Fruit fly (Drosophila melanogaster) whole organism, embryonic: ENCODE results near the gene unc79.

Source experiments
- Aef1 ChIP-seq: fragments of 200-800 bp; sonication (Bioruptor generic); IDR thresholded peaks from 3 replicates; pipeline ENCODE4 v1.3.6; 2022; ENCODE audit warnings: missing biosample characterization, missing genetic modification characterization
- CG11093 ChIP-seq: fragments of 200-800 bp; sonication (Bioruptor generic); IDR thresholded peaks from 3 replicates; pipeline ENCODE4 v1.3.6; 2022; ENCODE audit warnings: missing biosample characterization, missing genetic modification characterization
- CG11696 ChIP-seq: fragments of 200-800 bp; sonication (Bioruptor generic); IDR thresholded peaks from 2 replicates; pipeline ENCODE4 v1.3.6; 2022; ENCODE audit warnings: missing biosample characterization, missing genetic modification characterization
- CG12071 ChIP-seq: fragments of 200-800 bp; sonication (Bioruptor generic); optimal IDR thresholded peaks from 3 replicates; lab custom pipeline; 2018; ENCODE audit warnings: missing biosample characterization, mild to moderate bottlenecking, missing genetic modification characterization
- CG12391 ChIP-seq: fragments of 200-800 bp; sonication (Bioruptor generic); optimal IDR thresholded peaks from 3 replicates; lab custom pipeline; 2018; ENCODE audit warnings: missing biosample characterization, mild to moderate bottlenecking, missing genetic modification characterization, moderate library complexity
- CG12769 ChIP-seq: fragments of 200-800 bp; sonication (Bioruptor generic); optimal IDR thresholded peaks from 2 replicates; lab custom pipeline; 2019; ENCODE audit warnings: missing biosample characterization, mild to moderate bottlenecking, missing genetic modification characterization, moderate library complexity
- CG13775 ChIP-seq: fragments of 200-800 bp; sonication (Bioruptor generic); optimal IDR thresholded peaks from 3 replicates; lab custom pipeline; 2017; ENCODE audit warnings: missing biosample characterization, mild to moderate bottlenecking, missing genetic modification characterization
- CG15269 ChIP-seq: fragments of 200-800 bp; sonication (Bioruptor generic); optimal IDR thresholded peaks from 2 replicates; lab custom pipeline; 2018; ENCODE audit warnings: missing biosample characterization, mild to moderate bottlenecking, missing genetic modification characterization, moderate library complexity
- CG18262 ChIP-seq: fragments of 200-800 bp; optimal IDR thresholded peaks from 3 replicates; lab custom pipeline; 2019; ENCODE audit warnings: missing biosample characterization, mild to moderate bottlenecking, missing genetic modification characterization, moderate library complexity
- CG2678 ChIP-seq: fragments of 200-800 bp; sonication (Bioruptor generic); optimal IDR thresholded peaks from 3 replicates; lab custom pipeline; 2019; ENCODE audit warnings: missing biosample characterization, mild to moderate bottlenecking, missing genetic modification characterization, moderate library complexity
- CG30403 ChIP-seq: fragments of 200-800 bp; sonication (Bioruptor generic); optimal IDR thresholded peaks from 3 replicates; lab custom pipeline; 2016; ENCODE audit warnings: missing biosample characterization, missing genetic modification characterization
- CG33213 ChIP-seq: fragments of 200-800 bp; sonication (Bioruptor generic); optimal IDR thresholded peaks from 3 replicates; lab custom pipeline; 2016; ENCODE audit warnings: missing biosample characterization, missing genetic modification characterization
- CG34224 ChIP-seq: fragments of 200-800 bp; sonication (Bioruptor generic); IDR thresholded peaks from 3 replicates; pipeline ENCODE4 v1.3.6; 2022; ENCODE audit warnings: missing biosample characterization, missing genetic modification characterization; ENCODE audit not compliant: partially characterized antibody
- CG3847 ChIP-seq: fragments of 200-800 bp; sonication (Bioruptor generic); IDR thresholded peaks from 2 replicates; pipeline ENCODE4 v1.3.6; 2022; ENCODE audit warnings: missing biosample characterization, missing genetic modification characterization
- CG6272 ChIP-seq: fragments of 200-800 bp; sonication (Bioruptor generic); IDR thresholded peaks from 2 replicates; pipeline ENCODE4 v1.3.6; 2022; ENCODE audit warnings: missing biosample characterization, missing genetic modification characterization
- CG7745 ChIP-seq: fragments of 200-800 bp; sonication (Bioruptor generic); optimal IDR thresholded peaks from 2 replicates; lab custom pipeline; 2018; ENCODE audit warnings: missing biosample characterization, mild to moderate bottlenecking, missing genetic modification characterization, moderate library complexity
- CG9797 ChIP-seq: fragments of 200-800 bp; sonication (Bioruptor generic); optimal IDR thresholded peaks from 3 replicates; lab custom pipeline; 2018; ENCODE audit warnings: missing biosample characterization, mild to moderate bottlenecking, missing genetic modification characterization
- CoRest ChIP-seq: fragments of 200-800 bp; sonication (Bioruptor generic); optimal IDR thresholded peaks from 3 replicates; lab custom pipeline; 2018; ENCODE audit warnings: missing biosample characterization, mild to moderate bottlenecking, missing genetic modification characterization, moderate library complexity
- Dip2 ChIP-seq: fragments of 200-800 bp; sonication (Bioruptor generic); IDR thresholded peaks from 2 replicates; pipeline ENCODE4 v1.3.6; 2022; ENCODE audit warnings: missing biosample characterization, missing genetic modification characterization
- Drgx ChIP-seq: fragments of 200-800 bp; sonication (Bioruptor generic); IDR thresholded peaks from 2 replicates; pipeline ENCODE4 v1.3.6; 2022; ENCODE audit warnings: missing biosample characterization, missing genetic modification characterization
- Ets65A ChIP-seq: fragments of 200-800 bp; sonication (Bioruptor generic); peaks from one replicate; lab custom pipeline; 2016; ENCODE audit warnings: missing biosample characterization, missing genetic modification characterization
- HLH3B ChIP-seq: fragments of 200-800 bp; sonication (Bioruptor generic); IDR thresholded peaks from 2 replicates; pipeline ENCODE4 v1.3.6; 2022; ENCODE audit warnings: missing biosample characterization, missing genetic modification characterization
- Optix ChIP-seq: fragments of 200-800 bp; sonication (Bioruptor generic); IDR thresholded peaks from 3 replicates; pipeline ENCODE4 v1.3.6; 2022; ENCODE audit warnings: missing biosample characterization, missing genetic modification characterization
- Ravus ChIP-seq: fragments of 200-800 bp; sonication (Bioruptor generic); IDR thresholded peaks from 2 replicates; pipeline ENCODE4 v1.3.6; 2022; ENCODE audit warnings: missing biosample characterization, missing genetic modification characterization
- Sox102F ChIP-seq: fragments of 200-800 bp; sonication (Bioruptor generic); optimal IDR thresholded peaks from 2 replicates; lab custom pipeline; 2018; ENCODE audit warnings: missing biosample characterization, mild to moderate bottlenecking, missing genetic modification characterization, moderate library complexity
- Sry-δ ChIP-seq: fragments of 200-800 bp; sonication (Bioruptor generic); optimal IDR thresholded peaks from 2 replicates; lab custom pipeline; 2016; ENCODE audit warnings: missing biosample characterization, missing genetic modification characterization
- abd-A ChIP-seq: fragments of 200-800 bp; sonication (Bioruptor generic); optimal IDR thresholded peaks from 3 replicates; lab custom pipeline; 2019; ENCODE audit warnings: missing biosample characterization, mild to moderate bottlenecking, missing genetic modification characterization, moderate library complexity
- ato ChIP-seq: fragments of 200-800 bp; sonication (Bioruptor generic); IDR thresholded peaks from 2 replicates; pipeline ENCODE4 v1.3.6; 2022; ENCODE audit warnings: missing biosample characterization, missing genetic modification characterization; ENCODE audit not compliant: partially characterized antibody
- br ChIP-seq: fragments of >200 bp; optimal IDR thresholded peaks from 2 replicates; lab custom pipeline; 2017
- bsh ChIP-seq, 2 experiments: fragments of 200-800 bp; sonication (Bioruptor generic); optimal IDR thresholded peaks; 2 replicates each; lab custom pipeline; 2017 to 2018; ENCODE audit warnings: mild to moderate bottlenecking in 2 of 2, missing biosample characterization in 2 of 2, missing genetic modification characterization in 2 of 2, moderate library complexity in 1 of 2
- caup ChIP-seq: fragments of 200-800 bp; sonication (Bioruptor generic); optimal IDR thresholded peaks from 3 replicates; lab custom pipeline; 2017; ENCODE audit warnings: missing biosample characterization, mild to moderate bottlenecking, missing genetic modification characterization, moderate library complexity; ENCODE audit not compliant: severe bottlenecking
- corto ChIP-seq: fragments of 200-800 bp; sonication (Bioruptor generic); optimal IDR thresholded peaks from 2 replicates; lab custom pipeline; 2016; ENCODE audit warnings: missing biosample characterization, mild to moderate bottlenecking, missing genetic modification characterization, moderate library complexity
- crp ChIP-seq, 2 experiments: fragments of 200-800 bp; sonication (Bioruptor generic); optimal IDR thresholded peaks; 2 replicates in 1 of 2; 3 replicates in 1 of 2; lab custom pipeline; 2017; ENCODE audit warnings: missing biosample characterization in 2 of 2, missing genetic modification characterization in 2 of 2, mild to moderate bottlenecking in 1 of 2, moderate library complexity in 1 of 2
- da ChIP-seq: fragments of 200-800 bp; sonication (Bioruptor generic); optimal IDR thresholded peaks from 2 replicates; lab custom pipeline; 2016; ENCODE audit warnings: missing biosample characterization, missing genetic modification characterization
- dimm ChIP-seq: fragments of 200-800 bp; sonication (Bioruptor generic); IDR thresholded peaks from 2 replicates; pipeline ENCODE4 v1.3.6; 2022; ENCODE audit warnings: missing biosample characterization, missing genetic modification characterization
- fd64A ChIP-seq: fragments of 200-800 bp; sonication (Bioruptor generic); optimal IDR thresholded peaks from 3 replicates; lab custom pipeline; 2018; ENCODE audit warnings: missing biosample characterization, mild to moderate bottlenecking, missing genetic modification characterization
- gem ChIP-seq: fragments of 200-800 bp; sonication (Bioruptor generic); optimal IDR thresholded peaks from 2 replicates; lab custom pipeline; 2019; ENCODE audit warnings: missing biosample characterization, mild to moderate bottlenecking, missing genetic modification characterization, moderate library complexity
- grau ChIP-seq: fragments of 200-800 bp; optimal IDR thresholded peaks from 3 replicates; lab custom pipeline; 2019; ENCODE audit warnings: missing biosample characterization, mild to moderate bottlenecking, missing genetic modification characterization, moderate library complexity
- lilli ChIP-seq: fragments of 200-800 bp; sonication (Bioruptor generic); optimal IDR thresholded peaks from 3 replicates; lab custom pipeline; 2016; ENCODE audit warnings: missing biosample characterization, missing genetic modification characterization
- luna ChIP-seq: fragments of 200-800 bp; sonication (Bioruptor generic); optimal IDR thresholded peaks from 2 replicates; lab custom pipeline; 2016; ENCODE audit warnings: missing biosample characterization, missing genetic modification characterization
- mam ChIP-seq: fragments of 200-800 bp; sonication (Bioruptor generic); optimal IDR thresholded peaks from 3 replicates; lab custom pipeline; 2016; ENCODE audit warnings: missing biosample characterization, missing genetic modification characterization
- oc ChIP-seq: fragments of 200-800 bp; sonication (Bioruptor generic); optimal IDR thresholded peaks from 2 replicates; lab custom pipeline; 2018; ENCODE audit warnings: missing biosample characterization, mild to moderate bottlenecking, missing genetic modification characterization, moderate library complexity
- odd ChIP-seq: fragments of 200-800 bp; sonication (Bioruptor generic); optimal IDR thresholded peaks from 2 replicates; lab custom pipeline; 2017; ENCODE audit warnings: missing biosample characterization, mild to moderate bottlenecking, missing genetic modification characterization
- pb ChIP-seq: fragments of 200-800 bp; sonication (Bioruptor generic); optimal IDR thresholded peaks from 3 replicates; lab custom pipeline; 2016; ENCODE audit warnings: missing biosample characterization, missing genetic modification characterization
- peb ChIP-seq: fragments of 200-800 bp; sonication (Bioruptor generic); IDR thresholded peaks from 2 replicates; pipeline ENCODE4 v1.3.6; 2022; ENCODE audit warnings: missing biosample characterization, missing genetic modification characterization
- pfk ChIP-seq: fragments of 200-800 bp; sonication (Bioruptor generic); optimal IDR thresholded peaks from 2 replicates; lab custom pipeline; 2018; ENCODE audit warnings: missing biosample characterization, mild to moderate bottlenecking, missing genetic modification characterization, moderate library complexity
- pum ChIP-seq: fragments of 200-800 bp; sonication (Bioruptor generic); optimal IDR thresholded peaks from 2 replicates; lab custom pipeline; 2016; ENCODE audit warnings: missing biosample characterization, missing genetic modification characterization
- ssp ChIP-seq: fragments of 200-800 bp; sonication (Bioruptor generic); IDR thresholded peaks from 2 replicates; pipeline ENCODE4 v1.3.6; 2022; ENCODE audit warnings: missing biosample characterization, missing genetic modification characterization
- twi ChIP-seq: fragments of 200-800 bp; optimal IDR thresholded peaks from 2 replicates; lab custom pipeline; 2019; ENCODE audit warnings: missing biosample characterization, mild to moderate bottlenecking, missing genetic modification characterization, moderate library complexity
- z ChIP-seq: fragments of 200-800 bp; sonication (Bioruptor generic); IDR thresholded peaks from 3 replicates; pipeline ENCODE4 v1.3.6; 2022; ENCODE audit warnings: missing biosample characterization, missing genetic modification characterization
- zen ChIP-seq: fragments of 200-800 bp; sonication (Bioruptor generic); optimal IDR thresholded peaks from 3 replicates; lab custom pipeline; 2018; ENCODE audit warnings: missing biosample characterization, mild to moderate bottlenecking, missing genetic modification characterization, moderate library complexity
- zen2 ChIP-seq: fragments of 200-800 bp; sonication (Bioruptor generic); IDR thresholded peaks from 3 replicates; pipeline ENCODE4 v1.3.6; 2022; ENCODE audit warnings: missing biosample characterization, missing genetic modification characterization; ENCODE audit not compliant: partially characterized antibody

The unc79 gene

dm6 chr3R:19181214-19181613, 64.7 kb downstream of the unc79 start (continued):
- no peak for TF ChIP-seq CG12769 (tag; lab: Kevin White, UChicago)
- no peak for TF ChIP-seq pfk (GFP tag; lab: Kevin White, UChicago)
- TF ChIP-seq odd = no peak
- TF ChIP-seq bsh (GFP tag; optimal IDR thresholded peaks at IDR 0.05; lab: Kevin White, UChicago) = peak in 1 of 2 experiments; percentile 52
- peak; percentile 67; the same call in 1 of the 2 replicates for TF ChIP-seq Drgx
- no peak for TF ChIP-seq ssp (GFP tag; lab: Robert Waterston, UW)
- TF ChIP-seq CG9797 (GFP tag; lab: Kevin White, UChicago) = no peak
- no peak for TF ChIP-seq pum
- TF ChIP-seq CG12071 (GFP tag; lab: Kevin White, UChicago) = no peak
- no peak for TF ChIP-seq HLH3B (GFP tag; lab: Robert Waterston, UW)
- TF ChIP-seq CG15269 (tag; lab: Kevin White, UChicago) = peak; percentile 56
- no peak for TF ChIP-seq Dip2 (GFP tag; lab: Robert Waterston, UW)
- TF ChIP-seq Ravus = no peak
- TF ChIP-seq Sry-δ (GFP tag; lab: Kevin White, UChicago) = no peak
- peak; percentile 50 for TF ChIP-seq CG2678 (tag; lab: Kevin White, UChicago)
- TF ChIP-seq gem (tag; lab: Kevin White, UChicago) = peak; percentile 43
- peak; percentile 36 for TF ChIP-seq grau (tag; lab: Kevin White, UChicago)
- no peak for TF ChIP-seq mam
- TF ChIP-seq caup (GFP tag; lab: Kevin White, UChicago) = no peak
- no peak for TF ChIP-seq zen (tag; lab: Kevin White, UChicago)
- TF ChIP-seq Ets65A (GFP tag; lab: Kevin White, UChicago) = peak; percentile 70
- no peak for TF ChIP-seq da (GFP tag; lab: Kevin White, UChicago)
- no peak for TF ChIP-seq br (lab: Kevin White, UChicago)
- no peak for TF ChIP-seq Optix
- no peak for TF ChIP-seq CG13775 (GFP tag; lab: Kevin White, UChicago)
- TF ChIP-seq dimm = no peak
- no peak for TF ChIP-seq CG11696
- peak; percentile 10 for TF ChIP-seq CG30403
- no peak for TF ChIP-seq pb (GFP tag; lab: Kevin White, UChicago)
- TF ChIP-seq CG12391 (tag; lab: Kevin White, UChicago) = peak; percentile 28
- TF ChIP-seq CG7745 (tag; lab: Kevin White, UChicago) = no peak
- TF ChIP-seq CG6272 (GFP tag; lab: Robert Waterston, UW) = no peak
- peak; percentile 21; the same call in 1 of the 2 replicates for TF ChIP-seq CG3847 (GFP tag; lab: Robert Waterston, UW)
- TF ChIP-seq z (GFP tag; lab: Robert Waterston, UW) = no peak
- no peak for TF ChIP-seq CG11093 (GFP tag; lab: Robert Waterston, UW)
- no peak for TF ChIP-seq Aef1 (GFP tag; lab: Robert Waterston, UW)
- no peak for TF ChIP-seq twi (tag; lab: Kevin White, UChicago)
- TF ChIP-seq ato (GFP tag; lab: Robert Waterston, UW) = no peak
- TF ChIP-seq Sox102F (GFP tag; lab: Kevin White, UChicago) = peak; percentile 35
- peak; percentile 30 for TF ChIP-seq CoRest (tag; lab: Kevin White, UChicago)
- TF ChIP-seq CG18262 (tag; lab: Kevin White, UChicago) = peak; percentile 4
- no peak for TF ChIP-seq corto
- TF ChIP-seq crp (GFP tag; optimal IDR thresholded peaks at IDR 0.05; lab: Kevin White, UChicago) = no peak
- no peak for TF ChIP-seq peb (GFP tag; lab: Robert Waterston, UW)
- TF ChIP-seq abd-A (tag; lab: Kevin White, UChicago) = no peak
- no peak for TF ChIP-seq CG33213 (GFP tag; lab: Kevin White, UChicago)
- no peak for TF ChIP-seq oc (tag; lab: Kevin White, UChicago)
- TF ChIP-seq luna (GFP tag; lab: Kevin White, UChicago) = no peak
- no peak for TF ChIP-seq zen2 (GFP tag; lab: Robert Waterston, UW)
- peak; percentile 7 for TF ChIP-seq lilli
- TF ChIP-seq CG34224 (GFP tag; lab: Robert Waterston, UW) = no peak
- TF ChIP-seq fd64A (GFP tag; lab: Kevin White, UChicago) = no peak
